Fruit fly (Drosophila melanogaster): ENCODE results near the gene Alg13.

Alg13 gene

DNA sequence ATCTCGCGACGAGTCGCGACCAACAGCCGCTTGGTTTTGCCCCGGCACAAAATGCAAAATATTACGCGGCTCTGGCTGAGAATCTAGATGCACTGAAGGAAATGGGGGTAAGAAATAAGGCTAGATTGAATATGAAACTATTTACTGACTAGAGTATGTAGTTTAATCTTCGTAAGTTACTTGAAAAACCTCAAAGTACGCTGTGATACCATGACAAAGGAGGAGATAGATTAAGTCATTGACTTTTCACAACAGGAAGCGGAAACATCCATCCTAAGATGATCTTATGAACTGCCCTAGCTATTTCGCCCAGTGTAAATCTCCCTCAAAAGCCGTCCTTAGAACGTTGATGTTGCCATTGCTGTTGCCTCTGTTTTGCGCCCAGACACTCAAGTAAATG is 44.2 kb downstream of the Alg13 start (continued):
- TF ChIP-seq trem (tag; optimal IDR thresholded peaks at IDR 0.05) (no peak), pum (GFP tag; optimal IDR thresholded peaks at IDR 0.05) (no peak), Abd-B (GFP tag; optimal IDR thresholded peaks at IDR 0.05) (no peak), CG17359 (tag; optimal IDR thresholded peaks at IDR 0.05) (no peak), sd (tag; optimal IDR thresholded peaks at IDR 0.05) (no peak), gt (GFP tag; IDR thresholded peaks at IDR 0.05) (no peak), wor (GFP tag; IDR thresholded peaks at IDR 0.05) (no peak), Nf-YA (GFP tag; IDR thresholded peaks at IDR 0.05) (no peak), pnt (GFP tag; optimal IDR thresholded peaks at IDR 0.05) (no peak), Myb (GFP tag; optimal IDR thresholded peaks at IDR 0.05) (no peak), CG31388 (GFP tag; optimal IDR thresholded peaks at IDR 0.05) (no peak), fd3F (GFP tag; optimal IDR thresholded peaks at IDR 0.05) (no peak), lilli (GFP tag; optimal IDR thresholded peaks at IDR 0.05) (no peak), ems (GFP tag; optimal IDR thresholded peaks at IDR 0.05) (no peak)

DNA sequence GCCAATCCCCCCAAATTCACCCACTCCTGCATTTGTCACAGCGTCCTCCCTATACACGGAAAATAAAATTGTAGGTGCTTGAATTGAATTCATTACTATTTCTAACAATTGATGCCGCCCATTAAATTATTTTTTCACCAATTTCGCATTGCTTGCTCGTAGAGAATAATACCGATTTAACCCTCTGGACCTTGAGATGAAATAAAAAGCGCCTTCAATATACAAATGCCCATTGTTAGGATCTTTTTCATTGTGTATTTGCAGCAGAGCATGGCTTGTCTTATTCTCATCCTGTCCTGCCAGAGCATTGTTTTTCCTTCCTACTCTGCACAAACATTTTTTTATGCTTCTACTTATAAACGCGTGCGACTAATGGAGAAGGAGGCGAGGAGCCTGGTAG is 46.8 kb downstream of the Alg13 start:
- TF ChIP-seq CG6254 (GFP tag; optimal IDR thresholded peaks at IDR 0.05) (no peak), Med (GFP tag) (peak; percentile 15), D (optimal IDR thresholded peaks at IDR 0.05) (no peak), D (GFP tag; optimal IDR thresholded peaks at IDR 0.05) (no peak), CG6765 (GFP tag; optimal IDR thresholded peaks at IDR 0.05) (no peak), Ravus (GFP tag; IDR thresholded peaks at IDR 0.05) (no peak), danr (GFP tag; IDR thresholded peaks at IDR 0.05) (no peak), cg (GFP tag; optimal IDR thresholded peaks at IDR 0.05) (no peak), CG2129 (GFP tag; IDR thresholded peaks at IDR 0.05; ENCODE audit: partially characterized antibody) (no peak), Dad (GFP tag; optimal IDR thresholded peaks at IDR 0.05) (no peak), ssp (GFP tag; IDR thresholded peaks at IDR 0.05) (no peak), CG12219 (GFP tag; optimal IDR thresholded peaks at IDR 0.05) (no peak), dati (GFP tag; IDR thresholded peaks at IDR 0.05) (no peak), Hr51 (GFP tag; optimal IDR thresholded peaks at IDR 0.05) (no peak), lab (GFP tag; optimal IDR thresholded peaks at IDR 0.05) (peak; percentile 9), CkIIα-i1 (GFP tag; IDR thresholded peaks at IDR 0.05) (no peak), sens (GFP tag) (peak; percentile 29), Ets65A (GFP tag) (no peak), CG7839 (tag; optimal IDR thresholded peaks at IDR 0.05) (no peak), stwl (tag; optimal IDR thresholded peaks at IDR 0.05) (no peak), cad (GFP tag; optimal IDR thresholded peaks at IDR 0.05) (no peak), CG9797 (GFP tag; optimal IDR thresholded peaks at IDR 0.05) (no peak), Antp (GFP tag; optimal IDR thresholded peaks at IDR 0.05) (no peak), ac (GFP tag; optimal IDR thresholded peaks at IDR 0.05) (no peak), CG7987 (GFP tag; optimal IDR thresholded peaks at IDR 0.05) (no peak), CG1233 (GFP tag; optimal IDR thresholded peaks at IDR 0.05) (no peak), CG18599 (GFP tag; optimal IDR thresholded peaks at IDR 0.05) (peak; percentile 51), bsh (GFP tag; optimal IDR thresholded peaks at IDR 0.05) (peak in 1 of 2 experiments; percentile 12), BEAF-32 (GFP tag; optimal IDR thresholded peaks at IDR 0.05) (no peak), sna (GFP tag; IDR thresholded peaks at IDR 0.05; ENCODE audit: partially characterized antibody) (no peak), Hr78 (GFP tag; optimal IDR thresholded peaks at IDR 0.05) (no peak), eyg (GFP tag; optimal IDR thresholded peaks at IDR 0.05) (no peak), CG4282 (GFP tag; optimal IDR thresholded peaks at IDR 0.05) (no peak), Elba2 (GFP tag; optimal IDR thresholded peaks at IDR 0.05) (no peak), CG12659 (GFP tag; optimal IDR thresholded peaks at IDR 0.05) (no peak), Optix (GFP tag; IDR thresholded peaks at IDR 0.05) (0 out of 3 replicates have a peak, but pooled peaks have one; percentile 17)
